Worm (Caenorhabditis elegans) whole organism, midembryonic: ENCODE results near the gene alg-3.

Experiments
- T22C8.4 ChIP-seq: fragments of 200-800 bp; sonication (Bioruptor generic); IDR thresholded peaks from 2 replicates; pipeline ENCODE4 v1.3.6; 2022; ENCODE audit warnings: missing genetic modification characterization, missing compliant biosample characterization
- cog-1 ChIP-seq: sonication (generic microtip); optimal IDR thresholded peaks from 2 replicates; lab custom pipeline; 2016; ENCODE audit warnings: missing genetic modification characterization, missing compliant biosample characterization
- flt-1 ChIP-seq: fragments of 200-800 bp; sonication (Bioruptor generic); IDR thresholded peaks from 2 replicates; pipeline ENCODE4 v1.3.6; 2022; ENCODE audit warnings: missing genetic modification characterization, missing compliant biosample characterization
- klf-2 ChIP-seq: fragments of 200-800 bp; sonication (Bioruptor generic); conservative IDR thresholded peaks from 2 replicates; pipeline ENCODE4 v1.3.6; 2022; ENCODE audit warnings: missing genetic modification reagents, missing genetic modification characterization, missing compliant biosample characterization
- med-1 ChIP-seq: sonication (generic microtip); optimal IDR thresholded peaks from 2 replicates; lab custom pipeline; 2017; ENCODE audit warnings: missing genetic modification characterization, mild to moderate bottlenecking, missing compliant biosample characterization, antibody characterized with exemption, missing genetic modification reagents; ENCODE audit not compliant: insufficient read depth
- ref-1 ChIP-seq: fragments of 200-800 bp; sonication (Bioruptor generic); conservative IDR thresholded peaks from 2 replicates; pipeline ENCODE4 v1.3.6; 2022; ENCODE audit warnings: missing genetic modification reagents, missing genetic modification characterization, missing compliant biosample characterization
- tab-1 ChIP-seq: fragments of 200-800 bp; sonication (Bioruptor generic); IDR thresholded peaks from 2 replicates; pipeline ENCODE4 v1.3.6; 2022; ENCODE audit warnings: missing genetic modification characterization, missing compliant biosample characterization
- ztf-23 ChIP-seq: fragments of 200-800 bp; sonication (Bioruptor generic); IDR thresholded peaks from 2 replicates; pipeline ENCODE4 v1.3.6; 2022; ENCODE audit warnings: missing genetic modification reagents, missing genetic modification characterization, missing compliant biosample characterization
- ztf-29 ChIP-seq: fragments of 200-800 bp; sonication (Bioruptor generic); IDR thresholded peaks from 2 replicates; pipeline ENCODE4 v1.3.6; 2022; ENCODE audit warnings: missing genetic modification reagents, missing genetic modification characterization, missing compliant biosample characterization

Gene alg-3

DNA sequence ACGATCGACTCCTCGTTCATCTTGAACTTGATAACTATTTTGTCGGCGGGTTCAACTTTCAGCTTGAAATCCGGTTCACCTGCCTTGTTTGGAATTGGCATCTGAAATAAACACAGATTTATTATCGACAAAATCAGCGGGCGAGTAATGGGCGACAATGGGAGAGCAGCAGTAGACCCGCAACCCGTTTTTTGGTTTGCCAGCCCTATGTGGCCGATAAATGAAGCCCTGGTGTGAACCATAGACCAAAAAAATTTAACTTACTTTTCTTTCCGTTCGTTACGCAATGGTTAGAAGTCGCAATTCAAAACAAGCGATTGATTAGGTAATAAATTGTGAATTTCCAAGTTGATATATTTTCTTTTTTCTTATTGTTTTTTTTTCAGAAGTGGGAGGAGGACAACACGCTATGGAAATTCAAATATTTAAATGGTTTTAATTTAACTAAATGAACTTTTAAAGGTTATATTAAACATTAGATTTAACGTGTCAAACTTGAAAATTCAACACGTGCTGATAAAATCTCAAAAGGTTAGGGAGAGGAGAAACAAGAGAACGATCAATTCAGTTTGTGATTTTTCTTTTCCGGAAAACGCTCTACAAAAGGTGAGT is at the start of gene alg-3, which contains the start of gene T22B3.3:
Gene alg-3, plus strand, starts transcription at position 562 of the 612 bp plus-strand sequence.
Gene T22B3.3, minus strand, starts transcription at position 101 of the 612 bp plus-strand sequence.
- TF ChIP-seq T22C8.4 (GFP tag; lab: Robert Waterston, UW) (no peak), ref-1 (GFP tag; lab: Robert Waterston, UW) (no peak)

- TF ChIP-seq ztf-23 (GFP tag; lab: Robert Waterston, UW) (no peak), med-1 (GFP tag; lab: Kevin White, UChicago) (no peak), T22C8.4 (GFP tag; lab: Robert Waterston, UW) (no peak), klf-2 (no peak), cog-1 (tag; lab: Kevin White, UChicago) (no peak), tab-1 (GFP tag; lab: Robert Waterston, UW) (no peak), flt-1 (GFP tag; lab: Robert Waterston, UW) (no peak), ref-1 (GFP tag; lab: Robert Waterston, UW) (no peak), ztf-29 (GFP tag; lab: Robert Waterston, UW) (no peak)
Measured at ce11 chrIV:11655370-11655769, 48.7 kb upstream of the alg-3 start, which contains the start of gene ent-1. TSS of gene ent-1 (minus strand) at chrIV:11655470.

DNA sequence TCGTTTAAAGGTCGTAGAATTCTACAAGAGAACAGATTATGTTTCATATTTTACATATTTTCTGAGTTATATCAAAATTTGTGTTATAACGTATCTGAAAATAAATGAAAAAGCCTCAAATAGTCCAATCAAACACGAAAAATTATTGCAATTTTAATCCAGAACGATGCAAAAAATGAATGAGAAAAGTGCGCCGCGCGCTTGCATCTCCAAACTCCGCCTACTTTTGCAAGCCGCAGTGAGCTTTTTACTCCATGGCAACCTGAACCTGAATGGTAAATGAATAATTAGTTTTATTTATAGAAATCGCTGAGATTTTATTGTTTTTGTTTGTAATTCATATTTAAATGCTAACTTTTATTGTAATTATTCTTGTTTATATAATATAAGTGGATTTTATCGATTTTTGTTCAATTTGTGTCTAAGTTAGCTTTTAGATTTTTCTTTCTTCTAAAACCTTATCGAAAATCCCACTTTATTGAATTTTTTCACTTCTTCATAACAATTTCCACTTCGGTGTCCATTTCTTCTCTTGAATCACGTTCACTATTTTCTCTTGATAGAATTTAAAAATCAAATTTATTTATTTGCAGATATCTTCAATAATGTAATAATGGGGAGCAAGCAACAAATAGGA is 47.8 kb upstream of the alg-3 start, which contains the start of gene ZK809.5:
Gene ZK809.5, plus strand, starts transcription at position 587 of the 637 bp plus-strand sequence.
- no peak for TF ChIP-seq cog-1 (tag; lab: Kevin White, UChicago)
- no peak for TF ChIP-seq ref-1 (GFP tag; lab: Robert Waterston, UW)
- TF ChIP-seq klf-2: no peak
- TF ChIP-seq ztf-23 (GFP tag; lab: Robert Waterston, UW): no peak
- no peak for TF ChIP-seq flt-1 (GFP tag; lab: Robert Waterston, UW)
- TF ChIP-seq med-1 (GFP tag; lab: Kevin White, UChicago): no peak
- TF ChIP-seq ztf-29 (GFP tag; lab: Robert Waterston, UW): no peak
- no peak for TF ChIP-seq tab-1 (GFP tag; lab: Robert Waterston, UW)
- TF ChIP-seq T22C8.4 (GFP tag; lab: Robert Waterston, UW): no peak

DNA sequence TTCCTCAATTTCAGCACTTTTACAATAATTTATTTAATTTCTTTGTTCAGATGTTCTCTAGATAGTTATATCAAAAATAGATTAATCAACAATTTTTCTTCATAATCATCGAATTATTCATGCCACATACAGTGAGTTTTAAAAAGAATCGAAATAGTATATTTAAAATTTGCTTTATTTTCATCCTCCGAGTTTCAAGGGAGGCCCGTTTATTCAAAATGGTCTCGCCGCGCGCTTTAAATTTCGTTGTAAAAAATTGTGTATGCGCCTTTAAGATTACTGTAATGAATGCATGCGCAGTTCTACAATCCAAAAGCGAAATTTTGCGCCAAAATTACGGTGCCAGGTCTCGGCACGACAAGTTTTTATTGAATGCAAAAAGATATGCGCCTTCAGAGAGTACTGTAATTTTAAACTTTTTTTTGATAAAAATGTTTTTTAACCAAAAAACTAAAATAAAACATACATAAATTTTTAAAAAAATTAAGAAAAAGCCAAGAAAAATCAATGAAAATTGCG is 44.2 kb upstream of the alg-3 start, which contains the start of gene ZK792.1:
Gene ZK792.1, plus strand, starts transcription at position 51 of the 519 bp plus-strand sequence.
- TF ChIP-seq cog-1 (tag; lab: Kevin White, UChicago): no peak
- no peak for TF ChIP-seq ztf-29 (GFP tag; lab: Robert Waterston, UW)

- no peak for TF ChIP-seq klf-2
- no peak for TF ChIP-seq T22C8.4 (GFP tag; lab: Robert Waterston, UW)
- TF ChIP-seq cog-1 (tag; lab: Kevin White, UChicago): no peak
- no peak for TF ChIP-seq flt-1 (GFP tag; lab: Robert Waterston, UW)
- TF ChIP-seq ref-1 (GFP tag; lab: Robert Waterston, UW): no peak
- TF ChIP-seq tab-1 (GFP tag; lab: Robert Waterston, UW): no peak
Measured at ce11 chrIV:11665010-11665409, 39.0 kb upstream of the alg-3 start, which contains the start of gene ZK809.9. TSS of gene ZK809.9 (plus strand) at chrIV:11665310.

DNA sequence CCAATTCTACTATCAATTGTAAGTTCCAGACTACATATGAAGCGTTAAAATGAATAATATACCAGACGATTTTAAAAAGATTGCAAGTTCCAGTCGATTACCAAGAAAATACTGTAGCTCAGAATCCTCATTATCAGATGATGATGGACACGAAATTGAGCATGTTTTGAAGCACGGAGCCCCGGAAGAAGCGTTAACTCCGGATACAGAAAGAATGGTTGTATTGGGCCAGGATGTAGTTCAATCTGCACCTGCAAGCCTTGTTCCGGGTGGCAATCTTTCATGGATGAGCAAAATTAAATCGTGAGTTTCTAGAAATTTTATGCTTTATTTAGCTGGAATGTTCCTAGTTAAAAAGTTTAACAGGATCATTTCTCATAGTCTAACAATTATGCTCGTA is 36.0 kb upstream of the alg-3 start, which contains the start of gene atg-4.2:
Gene atg-4.2, plus strand, starts transcription at position 24 of the 400 bp plus-strand sequence.
- TF ChIP-seq ztf-23 (GFP tag; lab: Robert Waterston, UW) (no peak), flt-1 (GFP tag; lab: Robert Waterston, UW) (no peak), ztf-29 (GFP tag; lab: Robert Waterston, UW) (no peak), tab-1 (GFP tag; lab: Robert Waterston, UW) (no peak), ref-1 (GFP tag; lab: Robert Waterston, UW) (no peak), med-1 (GFP tag; lab: Kevin White, UChicago) (no peak), T22C8.4 (GFP tag; lab: Robert Waterston, UW) (no peak), klf-2 (no peak), cog-1 (tag; lab: Kevin White, UChicago) (no peak)

ce11 chrIV:11673543-11673942 is 30.5 kb upstream of the alg-3 start, which contains the start of gene inx-8:
TSS of gene inx-8 (plus strand) at chrIV:11673843.
- no peak for TF ChIP-seq med-1 (GFP tag; lab: Kevin White, UChicago)
- TF ChIP-seq flt-1 (GFP tag; lab: Robert Waterston, UW): no peak
- no peak for TF ChIP-seq T22C8.4 (GFP tag; lab: Robert Waterston, UW)
- no peak for TF ChIP-seq ztf-23 (GFP tag; lab: Robert Waterston, UW)
- no peak for TF ChIP-seq cog-1 (tag; lab: Kevin White, UChicago)
- no peak for TF ChIP-seq ztf-29 (GFP tag; lab: Robert Waterston, UW)
- TF ChIP-seq tab-1 (GFP tag; lab: Robert Waterston, UW): no peak
- no peak for TF ChIP-seq ref-1 (GFP tag; lab: Robert Waterston, UW)
- TF ChIP-seq klf-2: no peak

DNA sequence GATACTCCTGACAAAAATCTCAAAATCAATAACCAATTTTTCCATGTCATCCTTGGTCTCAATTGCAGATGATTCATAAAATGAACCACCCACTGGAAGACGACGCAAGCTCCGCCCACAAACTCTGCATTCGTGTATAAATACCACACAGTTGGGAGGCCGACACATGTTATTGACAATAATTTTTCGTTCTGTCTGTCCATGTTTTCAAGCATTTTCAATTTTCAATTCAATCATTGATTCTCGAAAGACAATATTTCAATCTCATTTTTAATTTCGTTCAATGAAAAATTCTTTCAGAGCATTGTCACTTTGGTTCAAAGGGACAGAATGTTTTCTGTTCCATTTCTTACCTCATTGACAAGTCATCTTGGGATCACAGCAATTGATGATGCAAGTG is 28.0 kb upstream of the alg-3 start, which contains the start of gene inx-9:
Gene inx-9, plus strand, starts transcription at position 301 of the 400 bp plus-strand sequence.
- no peak for TF ChIP-seq ref-1 (GFP tag; lab: Robert Waterston, UW)

- TF ChIP-seq klf-2 (no peak), T22C8.4 (GFP tag; lab: Robert Waterston, UW) (no peak)
Measured at ce11 chrIV:11681905-11682304, 22.1 kb upstream of the alg-3 start, which contains the start of gene ZK792.4. TSS of gene ZK792.4 (minus strand) at chrIV:11682005.
